Worm (Caenorhabditis elegans) whole organism, young adult: ENCODE measurements around the gene Y116A8A.4.

Experiments
- B0019.2 ChIP-seq: fragments of 200-800 bp; sonication (Bioruptor generic); conservative IDR thresholded peaks from 2 replicates; pipeline ENCODE4 v1.3.6; 2022; ENCODE audit warnings: missing genetic modification reagents, missing genetic modification characterization, missing compliant biosample characterization
- B0336.3 ChIP-seq: fragments of 200-800 bp; sonication (Bioruptor generic); IDR thresholded peaks from 2 replicates; pipeline ENCODE4 v1.3.6; 2022; ENCODE audit warnings: missing genetic modification characterization, missing compliant biosample characterization
- F33H1.4 ChIP-seq: fragments of 200-800 bp; sonication (Bioruptor generic); IDR thresholded peaks from 2 replicates; pipeline ENCODE4 v1.3.6; 2022; ENCODE audit warnings: missing genetic modification reagents, missing genetic modification characterization, missing compliant biosample characterization
- F37B4.10 ChIP-seq: fragments of 200-800 bp; sonication (Bioruptor generic); IDR thresholded peaks from 2 replicates; pipeline ENCODE4 v1.3.6; 2022; ENCODE audit warnings: missing genetic modification characterization, missing compliant biosample characterization
- F57C9.4 ChIP-seq: sonication (generic microtip); optimal IDR thresholded peaks from 2 replicates; lab custom pipeline; 2017; ENCODE audit warnings: mild to moderate bottlenecking, missing genetic modification characterization, missing compliant biosample characterization
- Y53G8AR.9 ChIP-seq: fragments of 200-800 bp; sonication (Bioruptor generic); conservative IDR thresholded peaks from 2 replicates; pipeline ENCODE4 v1.3.6; 2022; ENCODE audit warnings: missing genetic modification reagents, missing genetic modification characterization, missing compliant biosample characterization
- Y56A3A.18 ChIP-seq: fragments of 200-800 bp; sonication (Bioruptor generic); IDR thresholded peaks from 2 replicates; pipeline ENCODE4 v1.3.6; 2022; ENCODE audit warnings: missing genetic modification reagents, missing genetic modification characterization, missing compliant biosample characterization
- Y79H2A.3 ChIP-seq: fragments of 200-800 bp; sonication (Bioruptor generic); conservative IDR thresholded peaks from 2 replicates; pipeline ENCODE4 v1.3.6; 2022; ENCODE audit warnings: missing genetic modification reagents, missing genetic modification characterization, missing compliant biosample characterization
- Y95B8A.8 ChIP-seq: fragments of 200-800 bp; sonication (Bioruptor generic); IDR thresholded peaks from 2 replicates; pipeline ENCODE4 v1.3.6; 2022; ENCODE audit warnings: missing genetic modification reagents, missing genetic modification characterization, missing compliant biosample characterization
- aptf-3 ChIP-seq: fragments of 200-800 bp; sonication (Bioruptor generic); IDR thresholded peaks from 2 replicates; pipeline ENCODE4 v1.3.6; 2022; ENCODE audit warnings: missing genetic modification characterization, missing compliant biosample characterization
- attf-5 ChIP-seq: fragments of 200-800 bp; sonication (Bioruptor generic); optimal IDR thresholded peaks from 2 replicates; lab custom pipeline; 2018; ENCODE audit warnings: mild to moderate bottlenecking, missing genetic modification characterization, missing compliant biosample characterization
- cebp-1 ChIP-seq, 2 experiments: fragments of 200-800 bp in 1 of 2; sonication (Bioruptor generic) in 1 of 2; sonication (generic microtip) in 1 of 2; IDR thresholded peaks in 1 of 2; optimal IDR thresholded peaks in 1 of 2; 2 replicates each; pipeline versions ENCODE4 v1.3.6 to Lab custom; 2017 to 2022; ENCODE audit warnings: missing compliant biosample characterization in 2 of 2, missing genetic modification characterization in 2 of 2, mild to moderate bottlenecking in 1 of 2, missing genetic modification reagents in 1 of 2, moderate library complexity in 1 of 2
- ceh-40 ChIP-seq: fragments of 200-800 bp; sonication (Bioruptor generic); IDR thresholded peaks from 2 replicates; pipeline ENCODE4 v1.3.6; 2022; ENCODE audit warnings: missing genetic modification characterization, missing compliant biosample characterization
- ceh-91 ChIP-seq: fragments of 200-800 bp; sonication (Bioruptor generic); IDR thresholded peaks from 2 replicates; pipeline ENCODE4 v1.3.6; 2022; ENCODE audit warnings: missing genetic modification reagents, missing genetic modification characterization, missing compliant biosample characterization
- egl-18 ChIP-seq: fragments of 200-800 bp; sonication (Bioruptor generic); IDR thresholded peaks from 2 replicates; pipeline ENCODE4 v1.3.6; 2022; ENCODE audit warnings: missing genetic modification reagents, missing genetic modification characterization, missing compliant biosample characterization
- fkh-3 ChIP-seq: sonication (generic microtip); optimal IDR thresholded peaks from 2 replicates; lab custom pipeline; 2016; ENCODE audit warnings: mild to moderate bottlenecking, missing genetic modification characterization, missing compliant biosample characterization
- gei-17 ChIP-seq: fragments of 200-800 bp; sonication (Bioruptor generic); optimal IDR thresholded peaks from 2 replicates; lab custom pipeline; 2018; ENCODE audit warnings: mild to moderate bottlenecking, missing genetic modification characterization, missing compliant biosample characterization
- hlh-12 ChIP-seq: sonication (generic microtip); optimal IDR thresholded peaks from 2 replicates; lab custom pipeline; 2016; ENCODE audit warnings: missing genetic modification characterization, missing compliant biosample characterization
- hmg-20 ChIP-seq: fragments of 200-800 bp; sonication (Bioruptor generic); IDR thresholded peaks from 2 replicates; pipeline ENCODE4 v1.3.6; 2022; ENCODE audit warnings: missing genetic modification reagents, missing genetic modification characterization, missing compliant biosample characterization
- hrde-1 ChIP-seq: sonication (generic microtip); optimal IDR thresholded peaks from 2 replicates; lab custom pipeline; 2016; ENCODE audit warnings: missing genetic modification characterization, mild to moderate bottlenecking, missing compliant biosample characterization, moderate library complexity, missing genotype, missing genetic modification reagents, borderline replicate concordance
- hsf-1 ChIP-seq: fragments of 200-800 bp; sonication (Bioruptor generic); IDR thresholded peaks from 2 replicates; pipeline ENCODE4 v1.3.6; 2022; ENCODE audit warnings: missing genetic modification reagents, missing genetic modification characterization, missing compliant biosample characterization
- let-607 ChIP-seq, 2 experiments: fragments of 200-800 bp in 1 of 2; sonication (Bioruptor generic) in 1 of 2; sonication (generic microtip) in 1 of 2; optimal IDR thresholded peaks; 2 replicates each; lab custom pipeline; 2016 to 2018; ENCODE audit warnings: mild to moderate bottlenecking in 2 of 2, missing compliant biosample characterization in 2 of 2, missing genetic modification characterization in 2 of 2, moderate library complexity in 2 of 2, missing genotype in 1 of 2
- lin-26 ChIP-seq: fragments of 200-800 bp; sonication (Bioruptor generic); IDR thresholded peaks from 2 replicates; pipeline ENCODE4 v1.3.6; 2022; ENCODE audit warnings: missing genetic modification reagents, missing genetic modification characterization, missing compliant biosample characterization
- lin-54 ChIP-seq: fragments of 200-800 bp; sonication (Bioruptor generic); optimal IDR thresholded peaks from 2 replicates; lab custom pipeline; 2018; ENCODE audit warnings: mild to moderate bottlenecking, missing genetic modification characterization, missing compliant biosample characterization
- lir-1 ChIP-seq: fragments of 200-800 bp; sonication (Bioruptor generic); conservative IDR thresholded peaks from 2 replicates; pipeline ENCODE4 v1.3.6; 2022; ENCODE audit warnings: missing genetic modification reagents, missing genetic modification characterization, missing compliant biosample characterization
- lsl-1 ChIP-seq: fragments of 200-800 bp; sonication (Bioruptor generic); optimal IDR thresholded peaks from 2 replicates; lab custom pipeline; 2018; ENCODE audit warnings: mild to moderate bottlenecking, missing genetic modification characterization, moderate library complexity, missing compliant biosample characterization
- lsy-27 ChIP-seq: sonication (generic microtip); optimal IDR thresholded peaks from 2 replicates; lab custom pipeline; 2017; ENCODE audit warnings: missing genetic modification characterization, mild to moderate bottlenecking, missing compliant biosample characterization, antibody characterized with exemption, missing genotype, borderline replicate concordance; ENCODE audit not compliant: insufficient read depth
- madf-8 ChIP-seq: fragments of 200-800 bp; sonication (Bioruptor generic); conservative IDR thresholded peaks from 2 replicates; pipeline ENCODE4 v1.3.6; 2022; ENCODE audit warnings: missing genetic modification reagents, missing genetic modification characterization, missing compliant biosample characterization
- mes-4 ChIP-seq: sonication (generic microtip); optimal IDR thresholded peaks from 2 replicates; lab custom pipeline; 2016; ENCODE audit warnings: missing genotype, missing genetic modification characterization, missing compliant biosample characterization
- mxl-1 ChIP-seq: sonication (generic microtip); optimal IDR thresholded peaks from 2 replicates; lab custom pipeline; 2016; ENCODE audit warnings: missing genetic modification characterization, missing compliant biosample characterization
- nfya-1 ChIP-seq: sonication (generic microtip); optimal IDR thresholded peaks from 2 replicates; lab custom pipeline; 2017; ENCODE audit warnings: antibody characterized with exemption, missing compliant biosample characterization, missing genetic modification characterization, borderline replicate concordance; ENCODE audit not compliant: insufficient read depth
- nfya-2 ChIP-seq: fragments of 200-800 bp; sonication (Bioruptor generic); IDR thresholded peaks from 2 replicates; pipeline ENCODE4 v1.3.6; 2022; ENCODE audit warnings: missing genetic modification reagents, missing genetic modification characterization, missing compliant biosample characterization
- nhr-179 ChIP-seq: sonication (generic microtip); optimal IDR thresholded peaks from 2 replicates; lab custom pipeline; 2016; ENCODE audit warnings: mild to moderate bottlenecking, missing genetic modification characterization, missing compliant biosample characterization
- nhr-27 ChIP-seq: fragments of 200-800 bp; sonication (Bioruptor generic); optimal IDR thresholded peaks from 2 replicates; lab custom pipeline; 2018; ENCODE audit warnings: mild to moderate bottlenecking, missing genetic modification characterization, moderate library complexity, missing compliant biosample characterization
- rec-8 ChIP-seq, 2 experiments: sonication (generic microtip); optimal IDR thresholded peaks; 2 replicates each; lab custom pipeline; 2016; ENCODE audit warnings: mild to moderate bottlenecking in 2 of 2, missing genetic modification characterization in 2 of 2, missing genetic modification reagents in 2 of 2, missing genotype in 2 of 2, missing biosample characterization in 1 of 2, missing compliant biosample characterization in 1 of 2, moderate library complexity in 1 of 2
- repo-1 ChIP-seq: sonication (generic microtip); optimal IDR thresholded peaks from 2 replicates; lab custom pipeline; 2017; ENCODE audit warnings: mild to moderate bottlenecking, missing genetic modification characterization, missing compliant biosample characterization
- sdz-38 ChIP-seq: sonication (generic microtip); optimal IDR thresholded peaks from 2 replicates; lab custom pipeline; 2016; ENCODE audit warnings: missing genotype, missing genetic modification characterization, missing compliant biosample characterization
- snpc-3.4 ChIP-seq: sonication (generic microtip); optimal IDR thresholded peaks from 2 replicates; lab custom pipeline; 2017; ENCODE audit warnings: missing genetic modification characterization, mild to moderate bottlenecking, missing compliant biosample characterization, antibody characterized with exemption, moderate library complexity, missing genotype, missing genetic modification reagents
- sptf-2 ChIP-seq: fragments of 200-800 bp; sonication (Bioruptor generic); optimal IDR thresholded peaks from 2 replicates; lab custom pipeline; 2018; ENCODE audit warnings: mild to moderate bottlenecking, missing genetic modification characterization, missing compliant biosample characterization
- tbx-9 ChIP-seq: sonication (generic microtip); optimal IDR thresholded peaks from 2 replicates; lab custom pipeline; 2016; ENCODE audit warnings: borderline replicate concordance, missing genetic modification characterization, inconsistent platforms, missing compliant biosample characterization
- tlf-1 ChIP-seq: fragments of 200-800 bp; sonication (Bioruptor generic); optimal IDR thresholded peaks from 2 replicates; lab custom pipeline; 2018; ENCODE audit warnings: mild to moderate bottlenecking, missing genetic modification characterization, missing compliant biosample characterization
- unc-62 ChIP-seq: fragments of 150-350 bp; optimal IDR thresholded peaks from 2 replicates; lab custom pipeline; 2014; ENCODE audit warnings: missing biosample characterization, missing genetic modification reagents, missing genetic modification characterization
- xnd-1 ChIP-seq: sonication (generic microtip); optimal IDR thresholded peaks from 2 replicates; lab custom pipeline; 2016; ENCODE audit warnings: missing genotype, missing genetic modification reagents, missing genetic modification characterization, missing compliant biosample characterization
- zfh-2 ChIP-seq: fragments of 200-800 bp; sonication (Bioruptor generic); conservative IDR thresholded peaks from 2 replicates; pipeline ENCODE4 v1.3.6; 2022; ENCODE audit warnings: missing genetic modification reagents, missing genetic modification characterization, missing compliant biosample characterization
- ztf-22 ChIP-seq: fragments of 200-800 bp; sonication (Bioruptor generic); optimal IDR thresholded peaks from 2 replicates; lab custom pipeline; 2018; ENCODE audit warnings: mild to moderate bottlenecking, missing genetic modification characterization, moderate library complexity, missing compliant biosample characterization

The Y116A8A.4 gene

DNA sequence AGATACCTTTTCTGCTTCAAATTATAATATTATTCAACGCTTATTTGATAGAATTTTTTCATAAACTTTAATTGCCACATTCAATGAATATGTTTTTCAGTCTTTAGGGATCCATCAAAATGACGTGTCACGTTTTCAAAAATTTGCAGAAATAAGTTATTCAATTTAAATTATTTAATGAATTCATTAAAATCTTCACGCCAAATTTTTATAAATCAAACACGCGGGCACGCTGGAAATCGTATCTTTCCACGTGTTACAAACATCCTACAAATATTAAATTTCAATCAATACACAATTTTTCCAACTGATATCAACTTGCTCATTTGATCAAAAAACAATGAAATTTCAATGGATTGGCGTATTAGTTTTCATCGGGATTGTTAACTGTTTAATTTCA lies at the start of gene Y116A8A.4:
TSS of gene Y116A8A.4 (plus strand) at position 301 of the 400 bp plus-strand sequence.
- TF ChIP-seq lsy-27 (tag; lab: Kevin White, UChicago) (no peak), nfya-2 (GFP tag; lab: Robert Waterston, UW) (no peak), lsl-1 (GFP tag; lab: Kevin White, UChicago) (no peak)

- TF ChIP-seq hmg-20 (GFP tag; lab: Robert Waterston, UW) (no peak), Y95B8A.8 (GFP tag; lab: Robert Waterston, UW) (no peak), Y79H2A.3 (no peak), Y56A3A.18 (no peak), gei-17 (GFP tag; lab: Kevin White, UChicago) (no peak), lsl-1 (GFP tag; lab: Kevin White, UChicago) (peak; percentile 25), madf-8 (GFP tag; lab: Robert Waterston, UW) (0 out of 2 replicates have a peak, but pooled peaks have one; percentile 6), zfh-2 (GFP tag; lab: Robert Waterston, UW) (no peak), hrde-1 (peak; percentile 57), nfya-1 (tag; lab: Kevin White, UChicago) (no peak), nfya-2 (GFP tag; lab: Robert Waterston, UW) (no peak), lin-26 (no peak; the same call in none of the 2 replicates), aptf-3 (GFP tag; lab: Robert Waterston, UW) (no peak), F57C9.4 (tag; lab: Kevin White, UChicago) (no peak), mes-4 (tag; lab: Kevin White, UChicago) (peak; percentile 67), mxl-1 (peak; percentile 67), unc-62 (GFP tag; lab: Kevin White, UChicago) (no peak), cebp-1 (GFP tag; IDR thresholded peaks at IDR 0.05; lab: Robert Waterston, UW) (no peak), cebp-1 (tag; optimal IDR thresholded peaks at IDR 0.05; lab: Kevin White, UChicago) (no peak), sptf-2 (no peak), tbx-9 (tag; lab: Kevin White, UChicago) (no peak), attf-5 (GFP tag; lab: Kevin White, UChicago) (peak; percentile 56), sdz-38 (tag; lab: Kevin White, UChicago) (no peak), let-607 (tag; optimal IDR thresholded peaks at IDR 0.05; lab: Kevin White, UChicago) (peak in 1 of 2 experiments; percentile 41), lir-1 (GFP tag; lab: Robert Waterston, UW) (no peak), ceh-40 (no peak), B0336.3 (GFP tag; lab: Robert Waterston, UW) (no peak), F37B4.10 (GFP tag; lab: Robert Waterston, UW) (no peak), F33H1.4 (GFP tag; lab: Robert Waterston, UW) (no peak), lin-54 (GFP tag; lab: Kevin White, UChicago) (peak; percentile 32), Y53G8AR.9 (no peak), nhr-179 (no peak), hsf-1 (no peak), xnd-1 (tag; lab: Kevin White, UChicago) (no peak), ceh-91 (GFP tag; lab: Robert Waterston, UW) (no peak), snpc-3.4 (peak; percentile 29), tlf-1 (GFP tag; lab: Kevin White, UChicago) (peak; percentile 17), egl-18 (GFP tag; lab: Robert Waterston, UW) (no peak), repo-1 (tag; lab: Kevin White, UChicago) (no peak), B0019.2 (GFP tag; lab: Robert Waterston, UW) (no peak), fkh-3 (no peak), rec-8 (tag; optimal IDR thresholded peaks at IDR 0.05; lab: Kevin White, UChicago) (peak; percentile 71 to 79), lsy-27 (tag; lab: Kevin White, UChicago) (no peak), ztf-22 (GFP tag; lab: Kevin White, UChicago) (no peak), nhr-27 (tag; lab: Kevin White, UChicago) (no peak), hlh-12 (tag; lab: Kevin White, UChicago) (peak; percentile 69)
Observed at ce11 chrIV:16775029-16775428, 47.6 kb upstream of the Y116A8A.4 start.
